Worm (Caenorhabditis elegans): Measurements from ENCODE around the gene Y57G7A.5.
A peak's percentile ranks its signal among the peaks of the same experiment; 100 is the strongest.

Gene Y57G7A.5

DNA sequence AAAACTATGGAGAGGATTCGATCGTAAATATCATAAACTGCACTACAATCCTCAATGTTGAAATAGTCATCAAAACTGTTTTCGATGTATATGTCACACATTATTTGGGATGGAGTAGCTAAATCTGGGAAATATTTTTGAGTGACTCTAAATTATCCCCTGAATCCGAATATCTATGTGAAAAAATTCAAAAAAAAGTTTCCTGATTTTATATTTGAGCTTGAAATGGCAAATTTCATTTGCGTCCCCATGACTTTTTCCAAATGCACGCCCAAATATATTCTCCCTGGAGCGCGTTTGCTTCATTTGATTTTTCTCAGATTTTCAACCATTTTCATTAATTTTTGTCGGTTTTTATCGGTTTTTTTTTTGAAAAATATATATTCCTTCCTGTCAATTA lies 17.8 kb upstream of the Y57G7A.5 start, which contains the start of gene srz-64:
Gene srz-64 (minus strand): TSS at position 101 of the 400 bp plus-strand sequence.
- no peak for TF ChIP-seq ztf-7 (tag; optimal IDR thresholded peaks at IDR 0.05)
- no peak for TF ChIP-seq nhr-25 (tag; optimal IDR thresholded peaks at IDR 0.05; ENCODE audit: borderline replicate concordance, insufficient read depth)
- no peak for TF ChIP-seq Y75B8A.6 (GFP tag; IDR thresholded peaks at IDR 0.05)
- no peak for TF ChIP-seq mdl-1 (tag; optimal IDR thresholded peaks at IDR 0.05)
- TF ChIP-seq lin-38 (GFP tag; IDR thresholded peaks at IDR 0.05) = no peak
- no peak for TF ChIP-seq nhr-76 (tag; optimal IDR thresholded peaks at IDR 0.05)
- TF ChIP-seq tag-97 (GFP tag; IDR thresholded peaks at IDR 0.05) = no peak
- TF ChIP-seq saeg-2 (GFP tag; IDR thresholded peaks at IDR 0.05) = no peak
- TF ChIP-seq mdt-29 (GFP tag; IDR thresholded peaks at IDR 0.05) = no peak
- no peak for TF ChIP-seq madf-5 (GFP tag; IDR thresholded peaks at IDR 0.05)
- TF ChIP-seq Y105C5A.15 (GFP tag; IDR thresholded peaks at IDR 0.05) = no peak
- no peak for TF ChIP-seq unc-62 (GFP tag; optimal IDR thresholded peaks at IDR 0.05 in 1 of 2)
- no peak for TF ChIP-seq unc-62 (tag; optimal IDR thresholded peaks at IDR 0.05)
- no peak for TF ChIP-seq ceh-62 (tag; optimal IDR thresholded peaks at IDR 0.05)
- no peak for TF ChIP-seq unc-130 (GFP tag; optimal IDR thresholded peaks at IDR 0.05)
- TF ChIP-seq ceh-44 (GFP tag; IDR thresholded peaks at IDR 0.05) = no peak
- TF ChIP-seq hlh-30 (tag; optimal IDR thresholded peaks at IDR 0.05; ENCODE audit: insufficient read depth) = no peak

DNA sequence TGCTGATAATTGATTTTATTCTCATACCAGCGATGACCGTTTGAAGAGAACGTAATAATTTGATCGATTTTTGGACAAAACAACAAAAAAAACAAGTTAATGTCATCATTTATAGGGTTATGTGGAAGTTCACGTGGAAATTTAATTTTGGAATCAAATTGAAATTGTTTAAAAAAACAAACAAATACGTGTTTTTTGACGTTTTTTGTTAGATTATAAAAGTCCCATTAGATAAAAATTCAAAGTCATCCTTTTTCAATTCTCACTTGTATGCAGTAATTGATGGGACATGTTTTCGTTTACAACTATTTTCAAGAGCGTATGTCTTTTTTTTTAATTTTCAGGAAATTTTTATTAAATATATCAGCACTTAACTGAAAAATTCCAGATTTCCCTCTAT lies 10.2 kb upstream of the Y57G7A.5 start, which contains the start of the genes Y57G7A.6 and Y57G7A.3:
Gene Y57G7A.6 (minus strand): TSS at position 101 of the 400 bp plus-strand sequence.
Gene Y57G7A.3 (plus strand): TSS at position 269 of the 400 bp plus-strand sequence.
- TF ChIP-seq php-3 (GFP tag; IDR thresholded peaks at IDR 0.05) (no peak), tag-97 (GFP tag; IDR thresholded peaks at IDR 0.05) (no peak), nhr-102 (tag; optimal IDR thresholded peaks at IDR 0.05) (no peak), T20F7.1 (GFP tag; optimal IDR thresholded peaks at IDR 0.05) (no peak), nhr-28 (tag; optimal IDR thresholded peaks at IDR 0.05) (no peak), ctbp-1 (GFP tag; IDR thresholded peaks at IDR 0.05) (no peak), nhr-237 (tag; optimal IDR thresholded peaks at IDR 0.05) (no peak), zfp-2 (tag; optimal IDR thresholded peaks at IDR 0.05) (no peak), rbr-2 (tag; optimal IDR thresholded peaks at IDR 0.05) (no peak), ceh-28 (tag; optimal IDR thresholded peaks at IDR 0.05) (no peak)

- TF ChIP-seq set-16 (GFP tag; IDR thresholded peaks at IDR 0.05) (peak; percentile 18; the same call in 1 of the 2 replicates), rbr-2 (tag; optimal IDR thresholded peaks at IDR 0.05) (no peak)
Observed at ce11 chrII:1284985-1285384, 9.6 kb upstream of the Y57G7A.5 start.

ce11 chrII:1278350-1278749 lies 3.0 kb upstream of the Y57G7A.5 start, which contains the start of gene srz-63:
TSS of gene srz-63 (plus strand) at chrII:1278650.
- TF ChIP-seq aha-1 (tag) = peak; percentile 18

DNA sequence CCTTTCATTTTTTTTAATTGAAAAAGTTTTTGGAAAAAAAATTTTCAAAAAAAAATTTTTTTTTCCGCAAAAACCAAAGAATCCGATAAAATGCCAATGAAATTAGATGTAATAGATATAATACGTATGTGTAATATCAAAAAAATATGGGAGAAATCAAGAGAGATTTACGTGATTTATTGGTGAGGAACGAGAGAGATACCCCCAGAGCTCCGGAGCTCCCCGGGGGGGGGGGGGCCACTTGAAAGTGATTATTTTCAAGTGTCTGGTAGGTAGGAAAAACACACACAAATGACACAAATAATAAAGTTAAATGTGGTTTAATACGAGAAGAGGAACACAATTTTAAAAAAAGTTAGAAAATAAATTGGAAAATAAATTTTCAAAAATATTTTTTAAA lies 1.4 kb upstream of the Y57G7A.5 start, which contains the start of gene Y57G7A.11:
Gene Y57G7A.11 (minus strand): TSS at position 101 of the 400 bp plus-strand sequence.
- TF ChIP-seq F44E2.7 (GFP tag; IDR thresholded peaks at IDR 0.05) = no peak
- no peak for TF ChIP-seq ama-1 (optimal IDR thresholded peaks at IDR 0.05)
- no peak for TF ChIP-seq daf-8 (GFP tag; IDR thresholded peaks at IDR 0.05)
- TF ChIP-seq F10B5.3 (tag; optimal IDR thresholded peaks at IDR 0.05) = no peak
- TF ChIP-seq hlh-11 (tag; optimal IDR thresholded peaks at IDR 0.05) = no peak
- TF ChIP-seq nhr-11 (tag; optimal IDR thresholded peaks at IDR 0.05) = no peak
- TF ChIP-seq lin-13 (GFP tag; optimal IDR thresholded peaks at IDR 0.05) = no peak
- TF ChIP-seq dve-1 (tag; optimal IDR thresholded peaks at IDR 0.05; ENCODE audit: insufficient read depth) = no peak
- TF ChIP-seq nhr-77 (tag; optimal IDR thresholded peaks at IDR 0.05) = no peak
- TF ChIP-seq mdl-1 (tag; optimal IDR thresholded peaks at IDR 0.05) = no peak
- TF ChIP-seq dmd-9 (GFP tag; IDR thresholded peaks at IDR 0.05) = no peak
- no peak for TF ChIP-seq aha-1 (tag)
- TF ChIP-seq egl-43 (GFP tag; IDR thresholded peaks at IDR 0.05) = no peak
- no peak for TF ChIP-seq set-16 (GFP tag; IDR thresholded peaks at IDR 0.05)
- no peak for TF ChIP-seq zag-1 (tag; optimal IDR thresholded peaks at IDR 0.05)
- TF ChIP-seq pha-4 (GFP tag; IDR thresholded peaks at IDR 0.05) = no peak
- no peak for TF ChIP-seq pha-4 (tag; optimal IDR thresholded peaks at IDR 0.05)
- TF ChIP-seq zip-2 (tag; optimal IDR thresholded peaks at IDR 0.05) = no peak
- no peak for TF ChIP-seq unc-62 (GFP tag; optimal IDR thresholded peaks at IDR 0.05 in 1 of 2)
- TF ChIP-seq unc-62 (tag; optimal IDR thresholded peaks at IDR 0.05) = no peak
- no peak for TF ChIP-seq mxl-2 (GFP tag; conservative IDR thresholded peaks at IDR 0.05)
